Fruit fly (Drosophila melanogaster) Kc167 (cell line): Measurements from ENCODE around the gene MagR.

Source experiments
- Sin3A ChIP-seq: fragments of >200 bp; optimal IDR thresholded peaks from 2 replicates; lab custom pipeline; 2018; ENCODE audit warnings: missing external identifiers
- h ChIP-seq: fragments of >200 bp; optimal IDR thresholded peaks from 3 replicates; lab custom pipeline; 2018; ENCODE audit warnings: missing external identifiers
- psq ChIP-seq: fragments of >200 bp; optimal IDR thresholded peaks from 2 replicates; lab custom pipeline; 2017; ENCODE audit warnings: missing external identifiers
- ttk ChIP-seq: sonication (Bioruptor generic); optimal IDR thresholded peaks from 2 replicates; lab custom pipeline; 2017; ENCODE audit warnings: missing external identifiers

- TF ChIP-seq Sin3A (no peak), h (no peak), ttk (lab: Kevin White, UChicago) (no peak), psq (no peak)
These were observed 12.7 kb downstream of the MagR start for dm6 chrX:15746682-15747196.
